Fruit fly (Drosophila melanogaster): Measurements from ENCODE around the gene CG34057.
"Not testable (repeated sequence)": the region's sequence is repeated elsewhere in the genome, so short reads cannot be mapped to it uniquely, and the experiment has no call there.

Gene CG34057

dm6 chr3L:897080-897479 is at the start of gene CG34057:
Gene CG34057, plus strand, starts transcription at chr3L:897380.
- TF ChIP-seq Sin3A (optimal IDR thresholded peaks at IDR 0.05) (no peak), ttk (optimal IDR thresholded peaks at IDR 0.05) (no peak), Myc (optimal IDR thresholded peaks at IDR 0.05) (no peak), h (optimal IDR thresholded peaks at IDR 0.05) (no peak), insv (optimal IDR thresholded peaks at IDR 0.05) (no peak), psq (optimal IDR thresholded peaks at IDR 0.05) (no peak)

dm6 chr3L:851061-851460 is 46.1 kb upstream of the CG34057 start, which contains the start of gene Dci:
Gene Dci, plus strand, starts transcription at chr3L:851346.
- no peak for TF ChIP-seq insv (optimal IDR thresholded peaks at IDR 0.05)
- no peak for TF ChIP-seq h (optimal IDR thresholded peaks at IDR 0.05)
- TF ChIP-seq psq (optimal IDR thresholded peaks at IDR 0.05): no peak
- no peak for TF ChIP-seq ttk (optimal IDR thresholded peaks at IDR 0.05)
- TF ChIP-seq Myc (optimal IDR thresholded peaks at IDR 0.05): no peak
- TF ChIP-seq Sin3A (optimal IDR thresholded peaks at IDR 0.05): no peak

DNA sequence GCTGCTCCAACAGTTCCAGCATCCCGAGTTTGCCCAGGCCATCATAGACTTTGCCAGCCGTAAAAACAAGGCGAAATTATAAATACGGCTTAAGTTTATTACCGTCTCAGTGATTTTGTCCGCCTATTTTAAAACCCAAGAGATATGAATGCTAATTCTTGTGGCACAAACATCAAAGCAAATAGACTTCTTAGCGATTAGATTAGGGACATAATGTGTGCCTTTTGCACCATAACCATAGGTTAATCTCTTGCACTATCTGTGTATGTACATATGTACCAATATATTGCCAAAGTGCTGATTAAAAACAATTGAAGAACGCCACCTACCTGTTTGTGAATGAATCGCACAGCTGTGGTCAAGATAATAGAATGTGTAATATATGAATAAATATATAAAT is 44.9 kb upstream of the CG34057 start:
- TF ChIP-seq h (optimal IDR thresholded peaks at IDR 0.05): no peak
- no peak for TF ChIP-seq Myc (optimal IDR thresholded peaks at IDR 0.05)
- TF ChIP-seq psq (optimal IDR thresholded peaks at IDR 0.05): no peak
- TF ChIP-seq insv (optimal IDR thresholded peaks at IDR 0.05): no peak
- TF ChIP-seq Sin3A (optimal IDR thresholded peaks at IDR 0.05): no peak
- no peak for TF ChIP-seq ttk (optimal IDR thresholded peaks at IDR 0.05)

- no peak for TF ChIP-seq ttk (optimal IDR thresholded peaks at IDR 0.05)
- TF ChIP-seq psq (optimal IDR thresholded peaks at IDR 0.05): no peak
- no peak for TF ChIP-seq h (optimal IDR thresholded peaks at IDR 0.05)
- no peak for TF ChIP-seq Myc (optimal IDR thresholded peaks at IDR 0.05)
- TF ChIP-seq Sin3A (optimal IDR thresholded peaks at IDR 0.05): no peak
- no peak for TF ChIP-seq insv (optimal IDR thresholded peaks at IDR 0.05)
These were observed 39.8 kb upstream of the CG34057 start, which contains the start of gene dpr20 for dm6 chr3L:857063-858015. Gene dpr20, minus strand, starts transcription at chr3L:857248.

DNA sequence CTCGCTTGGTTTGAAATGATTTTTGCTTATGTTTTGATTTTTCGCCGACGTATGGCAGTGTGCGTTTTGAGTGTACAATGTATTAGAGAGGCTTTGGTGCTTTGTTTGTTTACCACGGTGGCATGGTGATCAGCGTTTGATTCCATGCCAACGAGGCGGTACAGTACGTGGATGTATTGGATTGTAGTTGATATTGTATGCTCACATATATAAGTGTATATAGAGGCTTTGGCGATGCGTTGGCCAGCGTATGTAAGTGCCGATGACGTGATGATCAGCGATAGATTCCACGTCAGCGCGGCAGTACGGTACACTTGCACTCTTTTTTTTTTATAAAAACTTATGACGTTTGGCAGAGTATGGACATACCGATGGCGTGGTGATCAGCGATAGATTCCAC is 32.1 kb upstream of the CG34057 start, which contains the start of gene CG12502:
TSS of gene CG12502 (plus strand) at position 301 of the 400 bp plus-strand sequence.
- not testable (repeated sequence) for TF ChIP-seq psq, Sin3A, h (optimal IDR thresholded peaks at IDR 0.05)

DNA sequence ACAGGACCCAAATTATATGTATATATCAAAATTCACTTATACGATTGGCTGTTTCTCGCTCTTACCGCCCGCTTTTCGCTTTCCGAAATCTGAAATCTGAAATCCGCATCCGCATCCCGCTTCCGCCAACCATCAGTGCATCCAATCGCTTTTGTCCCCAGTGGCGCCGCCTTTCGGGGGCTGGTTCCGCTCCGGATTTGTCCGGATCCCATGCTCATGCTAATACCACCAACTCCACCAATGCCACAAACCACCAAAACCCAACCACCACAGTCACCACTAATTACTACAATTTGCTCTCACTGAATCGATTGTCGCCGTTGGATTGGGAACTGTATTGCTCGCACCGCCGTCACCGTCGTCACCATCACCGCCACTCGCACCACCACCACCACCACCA is 28.4 kb upstream of the CG34057 start:
- TF ChIP-seq h (optimal IDR thresholded peaks at IDR 0.05): no peak
- TF ChIP-seq ttk (optimal IDR thresholded peaks at IDR 0.05): no peak
- TF ChIP-seq Myc (optimal IDR thresholded peaks at IDR 0.05): no peak
- no peak for TF ChIP-seq psq (optimal IDR thresholded peaks at IDR 0.05)
- TF ChIP-seq Sin3A (optimal IDR thresholded peaks at IDR 0.05): no peak
- TF ChIP-seq insv (optimal IDR thresholded peaks at IDR 0.05): no peak

DNA sequence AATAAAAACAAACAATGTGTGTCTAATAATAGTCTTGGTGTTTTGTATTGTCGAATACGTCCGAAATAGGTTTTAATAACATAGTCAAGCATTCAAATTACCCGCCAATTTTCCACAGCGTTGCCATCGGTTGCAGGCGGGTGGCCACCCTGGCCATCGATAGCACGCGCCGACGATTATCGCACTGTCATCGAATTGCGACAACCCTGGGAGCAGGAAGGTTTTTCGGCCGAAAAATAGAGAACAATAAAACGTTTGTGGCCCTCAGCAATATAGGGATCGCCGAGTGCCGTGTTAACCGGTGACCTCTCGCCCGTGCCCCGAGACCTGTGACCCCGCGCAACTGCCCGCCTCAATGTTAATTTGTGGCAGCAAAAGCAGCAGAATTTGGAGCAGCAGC is 25.5 kb upstream of the CG34057 start, which contains the start of gene Usp10:
TSS of gene Usp10 (plus strand) at position 187 of the 400 bp plus-strand sequence.
- TF ChIP-seq h (optimal IDR thresholded peaks at IDR 0.05) (no peak), ttk (optimal IDR thresholded peaks at IDR 0.05) (no peak), Sin3A (optimal IDR thresholded peaks at IDR 0.05) (no peak), Myc (optimal IDR thresholded peaks at IDR 0.05) (no peak), psq (optimal IDR thresholded peaks at IDR 0.05) (no peak), insv (optimal IDR thresholded peaks at IDR 0.05) (no peak)

DNA sequence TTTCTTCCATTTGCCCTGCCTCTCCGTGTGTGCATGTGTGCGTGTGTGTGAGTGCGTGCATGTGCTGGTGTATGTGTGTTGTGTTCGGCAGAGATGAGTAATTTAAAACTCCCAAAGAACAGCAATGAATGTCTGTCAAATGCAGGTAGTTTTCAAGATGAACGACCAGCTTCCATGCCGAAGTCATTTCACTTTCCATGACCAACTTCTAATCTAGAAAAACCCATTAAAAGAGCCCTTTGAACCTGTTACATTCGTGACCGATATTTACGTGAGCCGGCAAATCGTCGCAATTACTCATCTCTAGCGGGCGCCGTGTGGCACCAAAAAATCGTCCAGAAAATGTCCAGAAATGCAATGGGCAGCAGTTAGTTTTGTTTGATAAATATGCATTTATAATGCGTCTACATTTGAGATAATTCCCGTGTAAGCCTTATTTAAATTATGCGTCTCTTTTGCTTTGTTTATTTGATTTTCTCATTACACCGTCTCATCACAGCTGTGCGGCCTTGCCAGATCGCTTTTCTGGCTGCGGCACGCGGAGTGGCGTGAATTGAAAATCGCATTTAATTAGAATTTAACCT is 24.7 kb upstream of the CG34057 start:
- TF ChIP-seq ttk (optimal IDR thresholded peaks at IDR 0.05): no peak
- TF ChIP-seq h (optimal IDR thresholded peaks at IDR 0.05): no peak
- TF ChIP-seq Myc (optimal IDR thresholded peaks at IDR 0.05): no peak
- no peak for TF ChIP-seq psq (optimal IDR thresholded peaks at IDR 0.05)
- TF ChIP-seq insv (optimal IDR thresholded peaks at IDR 0.05): no peak
- TF ChIP-seq Sin3A (optimal IDR thresholded peaks at IDR 0.05): no peak

- no peak for TF ChIP-seq Sin3A (optimal IDR thresholded peaks at IDR 0.05)
- TF ChIP-seq insv (optimal IDR thresholded peaks at IDR 0.05): no peak
- no peak for TF ChIP-seq ttk (optimal IDR thresholded peaks at IDR 0.05)
- TF ChIP-seq psq (optimal IDR thresholded peaks at IDR 0.05): no peak
- no peak for TF ChIP-seq h (optimal IDR thresholded peaks at IDR 0.05)
- TF ChIP-seq Myc (optimal IDR thresholded peaks at IDR 0.05): no peak
These were observed 21.7 kb upstream of the CG34057 start for dm6 chr3L:875416-876011.

DNA sequence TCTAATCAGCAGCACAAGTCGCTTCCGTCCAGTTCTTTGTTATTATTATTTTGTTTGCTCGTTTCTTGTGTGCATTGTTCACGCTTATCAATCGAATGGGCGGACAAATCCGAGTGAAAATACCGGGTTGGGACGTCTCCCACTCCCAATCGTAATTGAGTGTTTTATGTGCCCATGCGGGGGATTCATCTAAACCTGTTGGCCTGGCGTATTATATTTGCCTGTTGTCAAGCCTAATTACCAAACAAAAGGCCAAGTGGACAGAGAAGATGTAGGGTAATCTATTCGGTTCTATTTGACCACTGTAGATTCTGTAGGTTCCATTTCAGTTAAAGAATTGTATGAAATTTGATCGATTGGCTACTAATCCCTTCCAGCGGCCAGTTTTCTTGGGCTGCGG is 21.1 kb upstream of the CG34057 start:
- TF ChIP-seq insv (optimal IDR thresholded peaks at IDR 0.05) (no peak), h (optimal IDR thresholded peaks at IDR 0.05) (no peak), ttk (optimal IDR thresholded peaks at IDR 0.05) (no peak), psq (optimal IDR thresholded peaks at IDR 0.05) (no peak), Sin3A (optimal IDR thresholded peaks at IDR 0.05) (no peak), Myc (optimal IDR thresholded peaks at IDR 0.05) (no peak)

DNA sequence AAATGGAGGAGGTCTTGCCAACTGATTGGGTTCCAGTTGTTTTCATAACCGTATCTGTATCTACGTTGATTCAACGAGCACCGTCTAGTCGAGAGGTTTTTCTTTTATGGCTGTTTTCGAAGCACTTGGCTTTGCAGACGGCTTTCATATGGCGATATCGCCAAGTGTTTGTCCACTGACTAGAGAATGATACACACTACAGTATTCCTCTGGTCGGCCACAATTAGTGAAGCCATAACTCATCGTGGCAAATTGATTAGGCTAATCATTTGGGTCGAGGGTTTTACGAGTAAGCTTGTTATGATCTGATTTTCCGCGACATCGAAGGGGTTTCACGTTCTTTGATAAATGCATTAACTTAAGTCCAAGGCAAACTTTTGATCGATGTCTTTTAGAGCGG is 20.5 kb upstream of the CG34057 start:
- TF ChIP-seq Myc (optimal IDR thresholded peaks at IDR 0.05): no peak
- TF ChIP-seq psq (optimal IDR thresholded peaks at IDR 0.05): no peak
- TF ChIP-seq Sin3A (optimal IDR thresholded peaks at IDR 0.05): no peak
- no peak for TF ChIP-seq ttk (optimal IDR thresholded peaks at IDR 0.05)
- TF ChIP-seq insv (optimal IDR thresholded peaks at IDR 0.05): no peak
- TF ChIP-seq h (optimal IDR thresholded peaks at IDR 0.05): no peak

- no peak for TF ChIP-seq Sin3A (optimal IDR thresholded peaks at IDR 0.05)
- no peak for TF ChIP-seq ttk (optimal IDR thresholded peaks at IDR 0.05)
- no peak for TF ChIP-seq h (optimal IDR thresholded peaks at IDR 0.05)
- TF ChIP-seq Myc (optimal IDR thresholded peaks at IDR 0.05): no peak
- no peak for TF ChIP-seq psq (optimal IDR thresholded peaks at IDR 0.05)
These were observed 16.3 kb upstream of the CG34057 start for dm6 chr3L:880851-881250.

Data from Kc167 (cell line).